Worm (Caenorhabditis elegans): ENCODE data around the gene Y57G11C.28.
"Not testable (repeated sequence)": the region's sequence is repeated elsewhere in the genome, so short reads cannot be mapped to it uniquely, and the experiment has no call there.

Y57G11C.28 gene

DNA sequence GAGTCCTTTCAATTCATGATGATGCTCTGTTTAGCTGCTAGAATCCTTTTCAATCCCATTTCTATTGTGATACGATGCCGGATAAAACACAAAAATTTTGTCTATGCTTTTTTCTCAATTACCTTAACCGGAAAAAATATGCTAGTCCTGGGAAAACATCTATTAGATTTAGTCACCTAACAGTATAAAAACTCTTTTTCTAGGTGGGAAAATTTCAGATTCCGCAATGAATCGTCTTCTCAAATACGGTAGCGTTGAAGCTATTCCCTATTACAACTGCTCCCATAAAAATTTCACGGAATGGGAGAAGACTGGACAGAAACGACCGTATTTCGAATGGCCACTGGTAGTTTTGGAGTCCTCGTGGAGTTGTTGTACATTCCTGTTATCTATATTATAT, at the start of gene Y57G11C.28:
Gene Y57G11C.28, plus strand, starts transcription at position 301 of the 400 bp plus-strand sequence.
- no peak for TF ChIP-seq unc-62 (GFP tag; optimal IDR thresholded peaks at IDR 0.05)

DNA sequence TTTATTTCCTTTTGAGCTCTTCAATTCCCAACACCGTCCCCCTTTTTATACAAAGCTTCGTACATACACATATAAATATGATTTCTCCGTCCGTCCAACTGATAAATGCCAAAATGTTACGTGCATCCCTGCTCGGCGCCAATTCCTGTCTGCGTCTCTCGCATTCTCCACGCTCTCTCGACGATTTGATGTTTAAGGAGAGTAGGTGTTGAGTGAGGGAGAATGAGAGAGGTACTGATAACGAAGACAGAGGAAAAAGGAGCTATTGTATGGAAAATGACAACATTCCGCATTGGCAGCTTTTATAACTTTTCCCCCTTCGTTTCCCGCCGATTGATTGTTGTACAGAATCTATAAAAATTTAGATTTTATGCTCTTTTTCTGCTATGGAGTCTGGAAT, 45.7 kb upstream of the Y57G11C.28 start:
- TF ChIP-seq unc-62 (GFP tag; optimal IDR thresholded peaks at IDR 0.05) = no peak

DNA sequence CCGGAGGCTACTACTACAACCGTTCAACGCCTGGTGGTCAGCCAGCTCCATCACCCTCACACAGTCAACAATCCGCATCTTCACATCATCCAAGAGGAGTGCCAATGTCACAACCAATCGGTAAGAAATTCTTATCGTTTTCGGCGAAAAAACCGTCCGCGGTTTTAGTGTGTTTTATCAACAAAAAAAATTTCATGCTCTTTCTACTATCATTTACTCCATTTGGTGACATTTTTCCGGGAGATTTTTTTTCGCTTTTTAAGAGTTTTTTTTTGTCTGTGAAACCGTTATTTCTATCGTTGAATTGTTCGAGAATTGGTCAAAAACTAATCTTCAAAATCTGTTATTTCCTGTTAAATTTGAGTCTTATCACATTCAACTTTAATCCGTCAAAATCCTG, 43.9 kb upstream of the Y57G11C.28 start:
- TF ChIP-seq unc-62 (GFP tag; optimal IDR thresholded peaks at IDR 0.05) = no peak

DNA sequence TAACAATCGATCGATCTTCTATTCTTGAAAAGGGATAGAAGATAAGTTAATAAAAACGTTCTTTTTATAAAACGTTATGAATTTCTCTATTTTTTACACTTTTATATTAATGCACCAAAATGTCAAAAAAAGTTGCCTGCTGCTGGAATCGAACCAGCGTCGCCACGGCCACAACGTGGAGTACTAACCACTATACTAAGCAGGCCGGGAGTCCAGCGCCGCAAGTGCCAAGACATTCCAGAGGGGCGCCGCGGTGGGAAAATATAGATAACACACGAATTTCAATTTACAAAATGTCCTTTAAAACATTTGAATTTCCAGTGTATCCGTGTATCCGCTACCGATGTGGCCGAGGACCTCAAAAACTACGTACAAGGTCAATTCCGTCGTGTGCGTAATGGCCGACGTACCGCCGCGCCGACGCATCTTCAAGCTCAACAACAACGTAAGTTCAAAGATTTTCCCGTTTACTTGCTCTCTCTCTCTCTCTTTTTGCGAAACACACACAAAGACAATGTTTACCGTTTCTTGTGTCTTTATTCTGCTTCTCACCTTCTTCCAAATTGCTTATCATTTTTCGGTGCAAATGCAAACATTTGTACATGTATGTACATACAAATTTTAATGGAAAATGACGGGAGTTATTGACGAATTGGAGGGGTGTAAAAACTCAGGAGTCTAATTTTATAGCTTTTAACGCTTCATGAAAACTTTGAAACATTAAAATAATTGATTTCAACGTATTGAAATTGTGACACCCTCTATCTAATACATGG, 40.4 kb upstream of the Y57G11C.28 start:
- TF ChIP-seq unc-62 (GFP tag; optimal IDR thresholded peaks at IDR 0.05) = no peak

DNA sequence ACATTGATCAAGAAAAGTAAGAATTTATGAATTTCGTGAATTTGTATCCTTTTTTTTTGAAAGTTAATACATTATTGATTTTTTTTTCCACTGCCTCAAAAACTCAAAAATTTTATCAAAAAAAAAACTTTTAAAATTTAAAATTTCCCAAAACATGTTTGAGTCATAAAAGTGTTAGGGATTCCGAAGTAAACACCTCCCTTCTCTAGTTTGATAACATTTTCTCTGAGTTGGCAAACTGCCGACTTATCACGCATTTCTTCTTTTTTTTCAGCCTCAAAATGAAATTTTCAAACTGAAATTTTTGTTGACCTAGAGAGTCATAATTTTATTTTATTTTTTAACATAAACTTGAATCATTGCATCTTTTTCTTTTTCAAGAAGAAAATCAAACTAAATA, 38.6 kb upstream of the Y57G11C.28 start:
- no peak for TF ChIP-seq unc-62 (GFP tag; optimal IDR thresholded peaks at IDR 0.05)

DNA sequence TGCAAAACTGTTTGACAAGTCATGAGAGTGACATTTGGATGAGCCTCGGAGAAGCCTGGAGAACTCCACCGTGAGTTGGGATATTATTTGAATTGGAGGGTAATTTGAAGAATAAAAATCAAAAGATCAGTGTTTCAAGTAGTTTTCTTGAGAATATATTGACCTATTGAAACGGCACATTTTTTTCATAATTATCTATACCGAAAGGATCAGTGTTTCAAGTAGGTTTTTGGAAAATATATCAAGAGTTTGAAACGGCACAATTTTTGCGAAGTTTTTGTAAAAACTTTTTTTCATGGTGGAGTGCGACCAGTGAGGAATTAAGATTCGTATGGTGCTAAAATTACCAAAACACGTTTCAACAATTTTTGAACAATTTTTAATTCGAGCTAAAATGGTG, 37.5 kb upstream of the Y57G11C.28 start:
- no peak for TF ChIP-seq unc-62 (GFP tag; optimal IDR thresholded peaks at IDR 0.05)

DNA sequence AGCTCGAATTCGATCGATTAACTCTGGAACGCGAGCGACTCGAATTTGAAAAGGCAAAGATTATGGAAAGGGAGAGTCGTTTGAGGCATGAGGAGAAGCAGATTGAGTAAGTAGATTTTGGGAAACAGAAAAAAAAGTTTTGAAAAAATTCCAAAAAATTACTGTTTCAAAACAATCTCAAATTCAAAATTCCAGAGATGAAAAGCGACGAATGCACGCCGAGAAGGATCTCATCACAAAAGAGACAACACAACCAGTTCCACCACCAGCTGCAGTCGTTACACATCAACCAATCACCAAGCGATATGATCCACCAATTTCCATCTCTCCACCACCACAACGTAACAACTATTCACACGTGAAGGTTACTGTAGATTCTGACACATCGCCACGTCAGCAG, 35.2 kb upstream of the Y57G11C.28 start:
- TF ChIP-seq unc-62 (GFP tag; optimal IDR thresholded peaks at IDR 0.05) = no peak

DNA sequence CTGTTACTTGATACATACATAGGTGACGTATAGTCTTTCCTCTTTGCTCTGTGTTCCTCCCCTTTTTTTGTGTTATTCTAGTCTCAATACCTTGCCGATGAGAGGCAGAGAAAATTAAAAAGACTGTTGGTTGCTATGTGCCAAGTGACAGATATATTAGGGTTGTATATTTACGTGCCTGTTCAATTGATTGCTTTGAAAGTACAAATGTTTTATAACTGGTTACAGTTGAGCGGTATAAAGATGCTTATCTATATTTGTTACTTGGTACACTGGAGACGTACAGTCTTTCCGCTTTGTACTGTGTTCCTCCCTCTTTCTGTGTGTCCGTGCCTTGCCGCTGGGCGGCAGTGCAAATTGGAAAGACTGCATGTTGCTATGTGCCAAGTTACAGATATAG, 26.3 kb upstream of the Y57G11C.28 start:
- TF ChIP-seq unc-62 (GFP tag; optimal IDR thresholded peaks at IDR 0.05) = no peak

DNA sequence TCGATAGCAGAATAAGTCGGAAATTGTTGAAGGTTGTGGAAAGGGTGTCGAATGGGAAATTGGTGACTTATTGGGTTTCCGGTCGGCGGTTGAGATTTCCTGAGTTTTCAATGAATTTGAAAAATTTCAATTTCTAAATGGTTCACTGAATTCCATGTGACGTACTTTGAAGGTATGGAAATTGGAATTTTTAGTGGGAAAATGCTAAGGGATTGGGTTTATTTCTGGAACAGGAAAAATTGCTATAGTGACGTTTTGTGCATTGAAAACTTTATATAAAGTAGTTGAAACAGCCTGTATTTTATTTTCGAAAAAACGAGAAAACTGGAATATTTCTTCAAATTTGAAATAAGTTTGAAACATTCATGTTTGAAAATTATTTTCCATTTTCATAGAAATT, 19.9 kb upstream of the Y57G11C.28 start, which contains the start of gene pnc-2:
Gene pnc-2, minus strand, starts transcription at position 101 of the 400 bp plus-strand sequence.
- TF ChIP-seq unc-62 (GFP tag; optimal IDR thresholded peaks at IDR 0.05) = no peak

DNA sequence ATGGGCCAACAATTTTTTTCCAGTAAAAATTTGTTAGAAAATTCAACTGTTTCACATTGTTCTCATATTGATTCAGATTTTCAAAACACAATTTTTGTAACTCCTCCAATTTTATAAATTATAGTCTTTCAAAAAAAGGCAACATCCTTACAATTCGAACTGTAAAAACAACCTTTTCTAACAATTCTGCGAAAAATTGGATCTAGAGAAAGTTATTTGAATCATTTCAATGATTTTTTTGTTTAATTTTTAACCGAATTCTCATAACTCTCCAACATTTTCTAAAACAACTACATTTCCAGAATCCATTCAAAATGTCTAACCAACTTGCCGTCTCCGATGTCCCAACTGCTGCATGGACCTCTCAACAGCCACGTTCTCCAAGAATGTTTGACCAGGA, 10.2 kb upstream of the Y57G11C.28 start, which contains the start of gene ccch-5:
Gene ccch-5, plus strand, starts transcription at position 301 of the 400 bp plus-strand sequence.
- no peak for TF ChIP-seq unc-62 (GFP tag; optimal IDR thresholded peaks at IDR 0.05)

DNA sequence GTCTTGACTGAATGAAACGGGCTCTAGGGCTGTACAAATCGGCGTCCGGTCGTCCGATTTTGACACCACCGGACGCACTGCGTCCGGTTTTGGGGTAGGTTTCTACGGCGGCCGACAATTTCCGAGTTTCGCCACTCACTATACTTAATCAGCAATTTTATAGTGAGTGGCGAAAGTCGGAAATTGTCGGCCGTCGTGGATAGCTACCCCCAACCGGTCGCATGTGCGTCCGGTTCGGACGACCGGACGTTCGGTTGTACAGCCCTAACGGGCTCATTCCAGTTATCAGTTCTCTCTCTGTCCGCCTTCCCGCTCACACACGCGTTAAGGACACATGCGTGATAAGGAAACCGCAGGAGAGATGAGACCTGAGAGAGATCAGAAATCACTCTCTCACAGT, 3.1 kb downstream of the Y57G11C.28 start, which contains the start of gene Y57G11C.1131:
Gene Y57G11C.1131, plus strand, starts transcription at position 333 of the 400 bp plus-strand sequence.
- TF ChIP-seq unc-62 (GFP tag; optimal IDR thresholded peaks at IDR 0.05) = no peak

DNA sequence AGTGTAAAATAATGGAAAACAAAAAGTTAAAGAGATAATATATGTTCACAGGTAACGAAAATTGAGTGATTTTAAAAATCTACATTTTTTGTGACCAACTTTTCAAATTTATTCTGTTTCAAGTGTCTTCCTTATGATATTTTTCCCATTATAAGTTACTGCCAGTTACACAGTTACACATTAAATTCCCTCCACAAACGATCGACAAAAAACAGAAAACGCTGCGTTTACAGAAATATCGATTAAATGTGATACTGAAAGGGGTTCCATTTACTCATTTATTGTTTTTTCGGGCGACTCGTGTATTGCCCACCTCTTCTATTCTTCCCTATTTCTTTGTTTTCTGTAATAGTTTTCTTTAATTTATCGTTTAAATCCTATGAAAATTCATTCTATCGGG, 7.5 kb downstream of the Y57G11C.28 start, which contains the start of gene Y57G11C.1144:
Gene Y57G11C.1144, plus strand, starts transcription at position 301 of the 400 bp plus-strand sequence.
- TF ChIP-seq unc-62 (GFP tag; optimal IDR thresholded peaks at IDR 0.05) = no peak

DNA sequence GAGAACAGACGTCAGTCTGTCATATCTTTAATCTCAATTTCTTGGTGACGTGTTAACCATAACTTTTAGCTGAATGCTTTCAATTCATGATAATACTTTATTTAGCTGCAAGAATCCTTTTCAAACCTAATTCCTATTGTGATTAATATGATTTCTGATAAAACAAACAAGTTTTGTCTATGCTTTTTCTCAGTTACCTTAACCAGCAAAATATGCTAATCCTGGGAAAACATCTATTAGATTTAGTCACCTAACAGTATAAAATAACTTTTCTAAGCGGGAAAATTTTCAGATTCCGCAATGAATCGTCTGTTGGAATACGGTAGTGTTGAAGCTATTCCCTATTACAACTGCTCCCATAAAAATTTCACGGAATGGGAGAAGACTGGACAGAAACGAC, 9.1 kb downstream of the Y57G11C.28 start, which contains the start of gene Y57G11C.30:
Gene Y57G11C.30, plus strand, starts transcription at position 301 of the 400 bp plus-strand sequence.
- TF ChIP-seq unc-62 (GFP tag; optimal IDR thresholded peaks at IDR 0.05) = not testable (repeated sequence)

DNA sequence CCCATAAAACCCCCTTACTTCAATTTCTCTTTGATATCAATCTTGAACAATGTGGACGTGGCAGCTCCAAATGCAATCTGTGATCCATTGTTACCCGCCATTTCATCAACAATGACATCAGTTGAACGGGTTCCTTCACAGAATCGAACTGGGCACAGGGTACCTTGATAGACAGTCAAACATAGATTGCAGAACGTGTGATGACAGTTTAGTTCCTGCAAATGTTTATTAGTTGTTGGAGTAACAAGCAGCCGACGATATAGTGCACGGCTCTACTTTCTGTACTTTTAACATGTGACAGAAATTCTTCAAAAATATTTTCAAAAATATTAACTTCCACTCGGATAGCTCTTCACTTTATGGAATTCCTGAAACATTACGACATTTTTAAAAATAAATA, 14.7 kb downstream of the Y57G11C.28 start, which contains the start of gene Y57G11C.48:
Gene Y57G11C.48, minus strand, starts transcription at position 101 of the 400 bp plus-strand sequence.
- no peak for TF ChIP-seq unc-62 (GFP tag; optimal IDR thresholded peaks at IDR 0.05)

DNA sequence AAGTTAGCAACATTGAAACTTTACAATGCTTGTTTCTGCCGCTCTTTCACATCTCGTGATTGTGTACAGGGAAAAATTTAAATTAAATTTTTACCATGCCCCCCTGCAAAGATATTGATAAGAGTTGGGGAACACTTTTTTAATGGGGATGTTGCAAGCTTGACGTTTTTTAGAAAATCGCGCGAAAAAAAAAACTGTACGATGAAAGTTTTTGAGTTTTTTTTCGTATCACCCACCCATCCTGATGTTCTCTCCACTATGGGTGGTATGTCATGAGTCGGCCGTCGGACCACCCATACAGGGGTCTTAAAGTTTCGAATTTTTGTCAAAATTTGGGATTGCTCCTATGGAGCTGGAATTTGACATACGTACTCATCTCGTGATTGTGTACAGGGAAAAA, 19.5 kb downstream of the Y57G11C.28 start:
- no peak for TF ChIP-seq unc-62 (GFP tag; optimal IDR thresholded peaks at IDR 0.05)

DNA sequence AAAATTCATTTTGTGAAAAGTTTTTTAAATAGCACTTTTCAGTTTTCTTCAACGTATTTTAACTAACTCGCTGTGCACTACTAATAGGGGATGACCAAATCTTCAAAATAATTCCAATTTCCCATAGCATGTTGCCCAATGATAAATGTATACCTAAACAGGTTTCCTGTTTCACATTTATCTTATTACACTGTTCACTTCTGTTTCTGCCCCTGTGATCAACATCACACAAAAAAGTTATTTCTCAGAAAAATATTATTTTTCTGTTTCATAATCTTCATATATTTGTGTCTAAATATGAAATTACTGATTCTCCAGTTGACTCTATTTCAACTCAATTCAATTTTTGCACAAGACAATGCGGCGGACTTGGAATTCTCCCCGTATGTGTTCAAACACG, 20.9 kb downstream of the Y57G11C.28 start, which contains the start of gene Y41E3.22:
Gene Y41E3.22, plus strand, starts transcription at position 243 of the 400 bp plus-strand sequence.
- TF ChIP-seq unc-62 (GFP tag; optimal IDR thresholded peaks at IDR 0.05) = no peak

DNA sequence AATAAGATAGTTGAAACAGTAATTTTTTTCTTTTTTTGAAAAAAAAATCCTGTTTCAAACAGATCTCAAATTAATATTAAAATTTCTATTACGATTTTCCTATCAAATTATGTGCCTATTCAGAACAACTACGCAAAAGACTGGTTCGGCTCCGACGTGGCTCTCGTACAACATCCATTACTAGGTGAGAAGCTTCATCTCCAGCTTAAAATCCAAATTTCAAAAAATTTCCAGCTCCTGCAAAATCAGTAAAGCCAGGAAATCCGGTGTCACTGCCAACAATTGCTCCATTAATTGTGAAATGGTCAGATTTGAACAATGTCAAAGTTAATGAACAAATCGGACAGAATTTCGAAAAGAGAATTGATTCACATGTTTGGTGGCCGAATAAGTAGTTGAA, 24.3 kb downstream of the Y57G11C.28 start:
- no peak for TF ChIP-seq unc-62 (GFP tag; optimal IDR thresholded peaks at IDR 0.05)

Data from whole organism, dauer.